Worm (Caenorhabditis elegans) whole organism, L3 larva: ENCODE measurements around the gene F54D5.23.
"Not testable (repeated sequence)": the region's sequence is repeated elsewhere in the genome, so short reads cannot be mapped to it uniquely, and the experiment has no call there.

Experiments used
- R02D3.7 ChIP-seq: fragments of 150-350 bp; optimal IDR thresholded peaks from 2 replicates; lab custom pipeline; 2014; ENCODE audit warnings: missing biosample characterization, missing genetic modification characterization
- ama-1 ChIP-seq: fragments of 150-350 bp; optimal IDR thresholded peaks from 2 replicates; lab custom pipeline; 2018
- ceh-82 ChIP-seq: fragments of 150-350 bp; optimal IDR thresholded peaks from 2 replicates; lab custom pipeline; 2014; ENCODE audit warnings: missing biosample characterization, missing genetic modification characterization
- ceh-9 ChIP-seq: sonication (generic microtip); optimal IDR thresholded peaks from 2 replicates; lab custom pipeline; 2018; ENCODE audit warnings: missing biosample characterization, missing genetic modification characterization
- daf-12 ChIP-seq: fragments of 150-350 bp; optimal IDR thresholded peaks from 2 replicates; lab custom pipeline; 2014; ENCODE audit warnings: missing biosample characterization, missing genetic modification reagents, missing genetic modification characterization
- egl-27 ChIP-seq: sonication (generic microtip); optimal IDR thresholded peaks from 4 replicates; lab custom pipeline; 2017; ENCODE audit warnings: missing biosample characterization, missing genetic modification reagents, missing genetic modification characterization
- egl-5 ChIP-seq: fragments of 150-350 bp; optimal IDR thresholded peaks from 2 replicates; lab custom pipeline; 2017; ENCODE audit warnings: missing biosample characterization, missing genetic modification reagents, missing genetic modification characterization, inconsistent platforms
- elt-1 ChIP-seq: fragments of 150-350 bp; optimal IDR thresholded peaks from 2 replicates; lab custom pipeline; 2014; ENCODE audit warnings: missing biosample characterization, missing genetic modification characterization
- elt-2 ChIP-seq: sonication (generic microtip); optimal IDR thresholded peaks from 2 replicates; lab custom pipeline; 2016; ENCODE audit warnings: missing genetic modification reagents, mild to moderate bottlenecking, missing genetic modification characterization, missing compliant biosample characterization
- fkh-10 ChIP-seq: sonication (generic microtip); optimal IDR thresholded peaks from 2 replicates; lab custom pipeline; 2017; ENCODE audit warnings: missing biosample characterization, missing genetic modification reagents, missing genetic modification characterization
- fkh-2 ChIP-seq: fragments of 150-350 bp; optimal IDR thresholded peaks from 2 replicates; lab custom pipeline; 2014; ENCODE audit warnings: missing biosample characterization, missing genetic modification reagents, missing genetic modification characterization
- fos-1 ChIP-seq: fragments of 150-350 bp; optimal IDR thresholded peaks from 2 replicates; lab custom pipeline; 2014; ENCODE audit warnings: missing biosample characterization, missing genetic modification characterization
- hmg-11 ChIP-seq: sonication (generic microtip); optimal IDR thresholded peaks from 2 replicates; lab custom pipeline; 2016; ENCODE audit warnings: missing genetic modification characterization, missing compliant biosample characterization
- jun-1 ChIP-seq: fragments of 150-350 bp; optimal IDR thresholded peaks from 2 replicates; lab custom pipeline; 2014; ENCODE audit warnings: missing biosample characterization, missing genetic modification reagents, missing genetic modification characterization
- lin-15B ChIP-seq: fragments of 150-350 bp; optimal IDR thresholded peaks from 2 replicates; lab custom pipeline; 2014; ENCODE audit warnings: missing biosample characterization, missing genetic modification characterization
- lsy-12 ChIP-seq: sonication (generic microtip); optimal IDR thresholded peaks from 2 replicates; lab custom pipeline; 2016; ENCODE audit warnings: mild to moderate bottlenecking, missing genetic modification characterization, missing compliant biosample characterization
- mdl-1 ChIP-seq: fragments of 150-350 bp; optimal IDR thresholded peaks from 2 replicates; lab custom pipeline; 2014; ENCODE audit warnings: missing biosample characterization, missing genetic modification characterization
- nfya-1 ChIP-seq: sonication (generic microtip); optimal IDR thresholded peaks from 2 replicates; lab custom pipeline; 2017; ENCODE audit warnings: missing genetic modification characterization, mild to moderate bottlenecking, missing compliant biosample characterization, antibody characterized with exemption, moderate library complexity; ENCODE audit not compliant: insufficient read depth
- nhr-11 ChIP-seq: fragments of 150-350 bp; optimal IDR thresholded peaks from 2 replicates; lab custom pipeline; 2014; ENCODE audit warnings: missing biosample characterization, missing genetic modification characterization
- nhr-12 ChIP-seq: fragments of 150-350 bp; optimal IDR thresholded peaks from 2 replicates; lab custom pipeline; 2014; ENCODE audit warnings: missing biosample characterization, missing genetic modification characterization
- nhr-237 ChIP-seq: fragments of 150-350 bp; optimal IDR thresholded peaks from 2 replicates; lab custom pipeline; 2014; ENCODE audit warnings: missing biosample characterization, missing genetic modification characterization
- nhr-28 ChIP-seq: fragments of 150-350 bp; optimal IDR thresholded peaks from 2 replicates; lab custom pipeline; 2014; ENCODE audit warnings: missing biosample characterization, missing genetic modification characterization
- nhr-76 ChIP-seq: fragments of 150-350 bp; sonication (generic microtip); optimal IDR thresholded peaks from 5 replicates; lab custom pipeline; 2014; ENCODE audit warnings: missing biosample characterization, missing genetic modification characterization
- nhr-77 ChIP-seq: fragments of 150-350 bp; optimal IDR thresholded peaks from 2 replicates; lab custom pipeline; 2014; ENCODE audit warnings: missing biosample characterization, missing genetic modification characterization
- pha-4 ChIP-seq: fragments of 150-350 bp; optimal IDR thresholded peaks from 2 replicates; lab custom pipeline; 2014; ENCODE audit warnings: missing biosample characterization, missing genetic modification reagents, missing genetic modification characterization
- pqm-1 ChIP-seq: fragments of 150-350 bp; optimal IDR thresholded peaks from 2 replicates; lab custom pipeline; 2017; ENCODE audit warnings: missing biosample characterization, missing genetic modification characterization, inconsistent platforms
- sea-2 ChIP-seq: fragments of 150-350 bp; sonication (generic microtip); optimal IDR thresholded peaks from 4 replicates; lab custom pipeline; 2014; ENCODE audit warnings: missing biosample characterization, missing genetic modification reagents, missing genetic modification characterization
- tbx-2 ChIP-seq: sonication (generic microtip); optimal IDR thresholded peaks from 2 replicates; lab custom pipeline; 2016; ENCODE audit warnings: mild to moderate bottlenecking, missing genetic modification characterization, missing compliant biosample characterization
- unc-39 ChIP-seq: sonication (generic microtip); optimal IDR thresholded peaks from 4 replicates; lab custom pipeline; 2017; ENCODE audit warnings: missing biosample characterization, missing genetic modification characterization
- unc-62 ChIP-seq: fragments of 150-350 bp; sonication (generic microtip); optimal IDR thresholded peaks from 4 replicates; lab custom pipeline; 2014; ENCODE audit warnings: missing biosample characterization, missing genetic modification reagents, missing genetic modification characterization
- ztf-11 ChIP-seq: fragments of 150-350 bp; optimal IDR thresholded peaks from 2 replicates; lab custom pipeline; 2014; ENCODE audit warnings: missing biosample characterization, missing genetic modification characterization
- ztf-4 ChIP-seq: fragments of 150-350 bp; optimal IDR thresholded peaks from 2 replicates; lab custom pipeline; 2014; ENCODE audit warnings: missing biosample characterization, missing genetic modification characterization

Gene F54D5.23

ce11 chrII:11568670-11569069 lies 417 bp downstream of the F54D5.23 start:
- no peak for TF ChIP-seq ceh-9 (tag; lab: Kevin White, UChicago)
- no peak for TF ChIP-seq nhr-76 (tag; lab: Kevin White, UChicago)
- no peak for TF ChIP-seq ama-1 (lab: Kevin White, UChicago)
- no peak for TF ChIP-seq unc-62 (GFP tag; lab: Kevin White, UChicago)
- no peak for TF ChIP-seq sea-2 (GFP tag; lab: Kevin White, UChicago)
- TF ChIP-seq ztf-4 (tag; lab: Kevin White, UChicago): no peak
- TF ChIP-seq egl-27 (tag; lab: Kevin White, UChicago): no peak
- no peak for TF ChIP-seq hmg-11 (tag; lab: Kevin White, UChicago)
- TF ChIP-seq pha-4 (tag; lab: Kevin White, UChicago): no peak
- TF ChIP-seq R02D3.7: no peak
- no peak for TF ChIP-seq elt-1
- TF ChIP-seq mdl-1 (tag; lab: Kevin White, UChicago): no peak
- TF ChIP-seq egl-5 (tag; lab: Kevin White, UChicago): no peak
- no peak for TF ChIP-seq ceh-82 (tag; lab: Kevin White, UChicago)
- no peak for TF ChIP-seq jun-1 (tag; lab: Kevin White, UChicago)
- no peak for TF ChIP-seq tbx-2
- TF ChIP-seq lsy-12 (tag; lab: Kevin White, UChicago): no peak
- no peak for TF ChIP-seq nhr-237 (tag; lab: Kevin White, UChicago)
- no peak for TF ChIP-seq unc-39 (tag; lab: Kevin White, UChicago)

- TF ChIP-seq lin-15B (tag; lab: Kevin White, UChicago) (peak; percentile 49), elt-1 (no peak)
Observed at ce11 chrII:11566970-11567711, 1.9 kb downstream of the F54D5.23 start, which contains the start of gene F54D5.5. Gene F54D5.5, minus strand, starts transcription at chrII:11567020.

- TF ChIP-seq nhr-12 (tag; lab: Kevin White, UChicago) (no peak), unc-39 (tag; lab: Kevin White, UChicago) (no peak), nfya-1 (tag; lab: Kevin White, UChicago) (no peak), elt-2 (no peak), fkh-2 (tag; lab: Kevin White, UChicago) (no peak), daf-12 (tag; lab: Kevin White, UChicago) (no peak), nhr-11 (tag; lab: Kevin White, UChicago) (no peak), nhr-28 (tag; lab: Kevin White, UChicago) (no peak)
Observed at ce11 chrII:11564127-11564526, 5.0 kb downstream of the F54D5.23 start, which contains the start of gene F54D5.15. Gene F54D5.15, minus strand, starts transcription at chrII:11564227.

- TF ChIP-seq tbx-2 (no peak), fos-1 (tag; lab: Kevin White, UChicago) (no peak), fkh-2 (tag; lab: Kevin White, UChicago) (no peak), fkh-10 (GFP tag; lab: Kevin White, UChicago) (no peak), elt-1 (no peak), pqm-1 (tag; lab: Kevin White, UChicago) (no peak), unc-39 (tag; lab: Kevin White, UChicago) (no peak), ztf-11 (tag; lab: Kevin White, UChicago) (no peak), nhr-77 (no peak)
Observed at ce11 chrII:11556338-11556737, 12.7 kb downstream of the F54D5.23 start, which contains the start of gene F54D5.17. Gene F54D5.17, plus strand, starts transcription at chrII:11556638.

ce11 chrII:11555634-11556033 lies 13.5 kb downstream of the F54D5.23 start, which contains the start of gene F54D5.24:
Gene F54D5.24, plus strand, starts transcription at chrII:11555949.
- no peak for TF ChIP-seq ztf-11 (tag; lab: Kevin White, UChicago)
- TF ChIP-seq pha-4 (tag; lab: Kevin White, UChicago): peak; percentile 10

- not testable (repeated sequence) for TF ChIP-seq lin-15B, ztf-4, fos-1 (tag; lab: Kevin White, UChicago)
Observed at ce11 chrII:11551981-11552380, 17.1 kb downstream of the F54D5.23 start, which contains the start of gene dhgd-1. Gene dhgd-1, minus strand, starts transcription at chrII:11552081.
